Worm (Caenorhabditis elegans) whole organism, L3 larva: ENCODE data around the gene F42G4.5.
"Not testable (repeated sequence)": the region's sequence is repeated elsewhere in the genome, so short reads cannot be mapped to it uniquely, and the experiment has no call there.

Source experiments
- R02D3.7 ChIP-seq: fragments of 150-350 bp; optimal IDR thresholded peaks from 2 replicates; lab custom pipeline; 2014; ENCODE audit warnings: missing biosample characterization, missing genetic modification characterization
- hmg-11 ChIP-seq: sonication (generic microtip); optimal IDR thresholded peaks from 2 replicates; lab custom pipeline; 2016; ENCODE audit warnings: missing genetic modification characterization, missing compliant biosample characterization
- lin-15B ChIP-seq: fragments of 150-350 bp; optimal IDR thresholded peaks from 2 replicates; lab custom pipeline; 2014; ENCODE audit warnings: missing biosample characterization, missing genetic modification characterization
- mdl-1 ChIP-seq: fragments of 150-350 bp; optimal IDR thresholded peaks from 2 replicates; lab custom pipeline; 2014; ENCODE audit warnings: missing biosample characterization, missing genetic modification characterization
- nfya-1 ChIP-seq: sonication (generic microtip); optimal IDR thresholded peaks from 2 replicates; lab custom pipeline; 2017; ENCODE audit warnings: missing genetic modification characterization, mild to moderate bottlenecking, missing compliant biosample characterization, antibody characterized with exemption, moderate library complexity; ENCODE audit not compliant: insufficient read depth
- nhr-12 ChIP-seq: fragments of 150-350 bp; optimal IDR thresholded peaks from 2 replicates; lab custom pipeline; 2014; ENCODE audit warnings: missing biosample characterization, missing genetic modification characterization
- nhr-237 ChIP-seq: fragments of 150-350 bp; optimal IDR thresholded peaks from 2 replicates; lab custom pipeline; 2014; ENCODE audit warnings: missing biosample characterization, missing genetic modification characterization
- nhr-67 ChIP-seq: fragments of 150-350 bp; optimal IDR thresholded peaks from 2 replicates; lab custom pipeline; 2014; ENCODE audit warnings: missing biosample characterization, missing genetic modification characterization
- pha-4 ChIP-seq: fragments of 150-350 bp; optimal IDR thresholded peaks from 2 replicates; lab custom pipeline; 2014; ENCODE audit warnings: missing biosample characterization, missing genetic modification reagents, missing genetic modification characterization
- pqm-1 ChIP-seq: fragments of 150-350 bp; optimal IDR thresholded peaks from 2 replicates; lab custom pipeline; 2017; ENCODE audit warnings: missing biosample characterization, missing genetic modification characterization, inconsistent platforms
- tbx-2 ChIP-seq: sonication (generic microtip); optimal IDR thresholded peaks from 2 replicates; lab custom pipeline; 2016; ENCODE audit warnings: mild to moderate bottlenecking, missing genetic modification characterization, missing compliant biosample characterization
- unc-39 ChIP-seq: sonication (generic microtip); optimal IDR thresholded peaks from 4 replicates; lab custom pipeline; 2017; ENCODE audit warnings: missing biosample characterization, missing genetic modification characterization
- ztf-11 ChIP-seq: fragments of 150-350 bp; optimal IDR thresholded peaks from 2 replicates; lab custom pipeline; 2014; ENCODE audit warnings: missing biosample characterization, missing genetic modification characterization

DNA sequence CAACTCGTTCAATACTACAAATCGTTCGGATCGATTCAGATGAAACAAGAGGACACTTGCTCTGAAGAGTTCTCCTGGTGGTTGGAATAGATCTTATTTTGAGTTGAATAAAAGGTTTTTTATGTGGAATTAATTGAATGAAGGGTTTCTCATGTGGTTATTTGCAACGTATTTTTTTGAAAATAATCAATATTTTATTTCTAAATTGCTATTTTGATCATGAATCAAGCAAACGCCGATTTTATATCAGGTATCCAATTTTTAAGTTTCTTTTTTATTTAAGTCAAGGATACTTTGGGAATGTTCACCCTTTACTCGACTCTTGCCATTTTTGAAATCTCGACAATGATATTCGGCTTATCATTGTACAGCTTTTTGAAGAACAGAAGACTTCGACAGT lies 7.3 kb downstream of the F42G4.5 start, which contains the start of gene Y81G3A.2:
- not testable (repeated sequence) for TF ChIP-seq nhr-237 (tag; lab: Kevin White, UChicago); hmg-11; pqm-1 (tag; lab: Kevin White, UChicago); unc-39; ztf-11; nhr-12 (tag; lab: Kevin White, UChicago); R02D3.7; pha-4 (tag; lab: Kevin White, UChicago); mdl-1 (tag; lab: Kevin White, UChicago); nhr-67 (tag; lab: Kevin White, UChicago); tbx-2 (tag; lab: Kevin White, UChicago); lin-15B (tag; lab: Kevin White, UChicago); nfya-1 (tag; lab: Kevin White, UChicago)
